Worm (Caenorhabditis elegans) whole organism, early embryonic: ENCODE measurements around the gene ZC84.6.

Source experiments
- B0310.2 ChIP-seq: sonication (generic microtip); optimal IDR thresholded peaks from 2 replicates; lab custom pipeline; 2016; ENCODE audit warnings: mild to moderate bottlenecking, missing genetic modification characterization, missing compliant biosample characterization
- F13C5.2 ChIP-seq: sonication (generic microtip); optimal IDR thresholded peaks from 2 replicates; lab custom pipeline; 2017; ENCODE audit warnings: mild to moderate bottlenecking, missing genetic modification characterization, inconsistent platforms, missing compliant biosample characterization
- aly-1 ChIP-seq: sonication (generic microtip); optimal IDR thresholded peaks from 2 replicates; lab custom pipeline; 2016; ENCODE audit warnings: missing genetic modification characterization, missing compliant biosample characterization
- ama-1 ChIP-seq: fragments of 150-350 bp; optimal IDR thresholded peaks from 2 replicates; lab custom pipeline; 2014
- ceh-13 ChIP-seq: fragments of 200-800 bp; sonication (Bioruptor generic); optimal IDR thresholded peaks from 2 replicates; lab custom pipeline; 2018; ENCODE audit warnings: mild to moderate bottlenecking, missing genetic modification characterization, missing compliant biosample characterization
- ceh-36 ChIP-seq: sonication (generic microtip); optimal IDR thresholded peaks from 2 replicates; lab custom pipeline; 2016; ENCODE audit warnings: missing genetic modification characterization, inconsistent platforms, missing compliant biosample characterization
- ets-7 ChIP-seq: sonication (generic microtip); optimal IDR thresholded peaks from 2 replicates; lab custom pipeline; 2016; ENCODE audit warnings: missing genotype, missing genetic modification characterization, missing compliant biosample characterization
- flt-1 ChIP-seq: fragments of 200-800 bp; sonication (Bioruptor generic); IDR thresholded peaks from 2 replicates; pipeline ENCODE4 v1.3.6; 2022; ENCODE audit warnings: missing genetic modification characterization, missing compliant biosample characterization
- hmbx-1 ChIP-seq: sonication (generic microtip); optimal IDR thresholded peaks from 2 replicates; lab custom pipeline; 2016; ENCODE audit warnings: mild to moderate bottlenecking, missing genetic modification characterization, missing compliant biosample characterization
- hmg-4 ChIP-seq: fragments of 200-800 bp; sonication (Bioruptor generic); optimal IDR thresholded peaks from 2 replicates; lab custom pipeline; 2018; ENCODE audit warnings: mild to moderate bottlenecking, missing genetic modification characterization, missing compliant biosample characterization
- hnd-1 ChIP-seq: sonication (generic microtip); optimal IDR thresholded peaks from 2 replicates; lab custom pipeline; 2016; ENCODE audit warnings: missing genetic modification characterization, missing compliant biosample characterization
- pes-1 ChIP-seq: fragments of 200-800 bp; sonication (Bioruptor generic); IDR thresholded peaks from 2 replicates; pipeline ENCODE4 v1.3.6; 2022; ENCODE audit warnings: missing genetic modification reagents, missing genetic modification characterization, missing compliant biosample characterization
- scrt-1 ChIP-seq: fragments of 200-800 bp; sonication (Bioruptor generic); IDR thresholded peaks from 2 replicates; pipeline ENCODE4 v1.3.6; 2022; ENCODE audit warnings: missing genetic modification characterization, missing compliant biosample characterization
- sea-1 ChIP-seq: fragments of 200-800 bp; sonication (Bioruptor generic); conservative IDR thresholded peaks from 2 replicates; pipeline ENCODE4 v1.3.6; 2022; ENCODE audit warnings: missing genetic modification characterization, missing compliant biosample characterization
- tbx-11 ChIP-seq: fragments of 200-800 bp; sonication (Bioruptor generic); IDR thresholded peaks from 2 replicates; pipeline ENCODE4 v1.3.6; 2022; ENCODE audit warnings: missing genetic modification characterization, missing compliant biosample characterization
- tbx-37 ChIP-seq: fragments of 200-800 bp; sonication (Bioruptor generic); conservative IDR thresholded peaks from 2 replicates; pipeline ENCODE4 v1.3.6; 2022; ENCODE audit warnings: missing genetic modification reagents, missing genetic modification characterization, missing compliant biosample characterization
- tra-4 ChIP-seq: sonication (generic microtip); optimal IDR thresholded peaks from 2 replicates; lab custom pipeline; 2017; ENCODE audit warnings: missing genetic modification characterization, missing compliant biosample characterization

Gene ZC84.6

ce11 chrIII:9173239-9173638 lies 26.3 kb downstream of the ZC84.6 start:
- no peak for TF ChIP-seq aly-1
- TF ChIP-seq ceh-13 (GFP tag; lab: Kevin White, UChicago) = no peak
- no peak for TF ChIP-seq hnd-1 (tag; lab: Kevin White, UChicago)

ce11 chrIII:9172702-9173101 lies 26.8 kb downstream of the ZC84.6 start, which contains the start of gene ina-1:
TSS of gene ina-1 (minus strand) at chrIII:9172802.
- TF ChIP-seq hnd-1 (tag; lab: Kevin White, UChicago) (no peak), B0310.2 (tag; lab: Kevin White, UChicago) (no peak), ceh-36 (tag; lab: Kevin White, UChicago) (no peak), scrt-1 (GFP tag; lab: Robert Waterston, UW) (no peak), tbx-11 (GFP tag; lab: Robert Waterston, UW) (no peak), hmg-4 (GFP tag; lab: Kevin White, UChicago) (no peak), tra-4 (no peak), tbx-37 (GFP tag; lab: Robert Waterston, UW) (no peak), ets-7 (no peak), hmbx-1 (tag; lab: Kevin White, UChicago) (no peak), sea-1 (GFP tag; lab: Robert Waterston, UW) (no peak), pes-1 (GFP tag; lab: Robert Waterston, UW) (no peak), F13C5.2 (tag; lab: Kevin White, UChicago) (no peak), flt-1 (no peak), aly-1 (no peak)

ce11 chrIII:9162634-9163118 lies 36.8 kb downstream of the ZC84.6 start, which contains the start of gene dgk-3:
TSS of gene dgk-3 (plus strand) at chrIII:9163068.
- TF ChIP-seq pes-1 (GFP tag; lab: Robert Waterston, UW) = no peak
- no peak for TF ChIP-seq tra-4
- no peak for TF ChIP-seq tbx-37 (GFP tag; lab: Robert Waterston, UW)
- no peak for TF ChIP-seq ets-7
- TF ChIP-seq scrt-1 (GFP tag; lab: Robert Waterston, UW) = no peak
- no peak for TF ChIP-seq B0310.2 (tag; lab: Kevin White, UChicago)
- TF ChIP-seq aly-1 = no peak
- no peak for TF ChIP-seq hmbx-1 (tag; lab: Kevin White, UChicago)
- no peak for TF ChIP-seq hmg-4 (GFP tag; lab: Kevin White, UChicago)
- no peak for TF ChIP-seq ceh-13 (GFP tag; lab: Kevin White, UChicago)
- no peak for TF ChIP-seq tbx-11 (GFP tag; lab: Robert Waterston, UW)
- TF ChIP-seq ama-1 (lab: Kevin White, UChicago) = no peak
- TF ChIP-seq hnd-1 (tag; lab: Kevin White, UChicago) = no peak

ce11 chrIII:9161553-9161952 lies 38.0 kb downstream of the ZC84.6 start, which contains the start of gene ptr-9:
TSS of gene ptr-9 (minus strand) at chrIII:9161653.
- TF ChIP-seq hmbx-1 (tag; lab: Kevin White, UChicago) (no peak), ets-7 (no peak), ceh-13 (GFP tag; lab: Kevin White, UChicago) (no peak), tbx-37 (GFP tag; lab: Robert Waterston, UW) (no peak)

ce11 chrIII:9154766-9155165 lies 44.7 kb downstream of the ZC84.6 start, which contains the start of gene irld-34:
TSS of gene irld-34 (plus strand) at chrIII:9155066.
- TF ChIP-seq F13C5.2 (tag; lab: Kevin White, UChicago) = no peak
- no peak for TF ChIP-seq ets-7
- no peak for TF ChIP-seq pes-1 (GFP tag; lab: Robert Waterston, UW)
- TF ChIP-seq ama-1 (lab: Kevin White, UChicago) = no peak
- no peak for TF ChIP-seq tbx-37 (GFP tag; lab: Robert Waterston, UW)
- no peak for TF ChIP-seq hmbx-1 (tag; lab: Kevin White, UChicago)
- no peak for TF ChIP-seq tbx-11 (GFP tag; lab: Robert Waterston, UW)

ce11 chrIII:9153809-9154208 lies 45.7 kb downstream of the ZC84.6 start, which contains the start of gene nhl-1:
TSS of gene nhl-1 (minus strand) at chrIII:9153909.
- TF ChIP-seq ama-1 (lab: Kevin White, UChicago) (no peak), tbx-11 (GFP tag; lab: Robert Waterston, UW) (no peak), ceh-13 (GFP tag; lab: Kevin White, UChicago) (no peak), hmbx-1 (tag; lab: Kevin White, UChicago) (no peak), aly-1 (no peak), pes-1 (GFP tag; lab: Robert Waterston, UW) (no peak), tbx-37 (GFP tag; lab: Robert Waterston, UW) (no peak), sea-1 (GFP tag; lab: Robert Waterston, UW) (no peak), ets-7 (no peak), tra-4 (no peak), B0310.2 (tag; lab: Kevin White, UChicago) (no peak), scrt-1 (GFP tag; lab: Robert Waterston, UW) (no peak)

- TF ChIP-seq sea-1 (GFP tag; lab: Robert Waterston, UW) = no peak
- TF ChIP-seq aly-1 = no peak
Measured at ce11 chrIII:9152950-9153349, 46.6 kb downstream of the ZC84.6 start.

ce11 chrIII:9151782-9152181 lies 47.7 kb downstream of the ZC84.6 start:
- TF ChIP-seq tra-4 = no peak
- TF ChIP-seq tbx-11 (GFP tag; lab: Robert Waterston, UW) = no peak
- TF ChIP-seq flt-1 = no peak
- no peak for TF ChIP-seq hmbx-1 (tag; lab: Kevin White, UChicago)
- TF ChIP-seq hnd-1 (tag; lab: Kevin White, UChicago) = no peak
- no peak for TF ChIP-seq ceh-36 (tag; lab: Kevin White, UChicago)
- no peak for TF ChIP-seq pes-1 (GFP tag; lab: Robert Waterston, UW)
- no peak for TF ChIP-seq F13C5.2 (tag; lab: Kevin White, UChicago)
- TF ChIP-seq scrt-1 (GFP tag; lab: Robert Waterston, UW) = no peak
- no peak for TF ChIP-seq ama-1 (lab: Kevin White, UChicago)
- no peak for TF ChIP-seq sea-1 (GFP tag; lab: Robert Waterston, UW)
- TF ChIP-seq aly-1 = no peak
- no peak for TF ChIP-seq ceh-13 (GFP tag; lab: Kevin White, UChicago)
- TF ChIP-seq hmg-4 (GFP tag; lab: Kevin White, UChicago) = no peak
- TF ChIP-seq ets-7 = no peak
- TF ChIP-seq tbx-37 (GFP tag; lab: Robert Waterston, UW) = no peak
- TF ChIP-seq B0310.2 (tag; lab: Kevin White, UChicago) = no peak
